Fruit fly (Drosophila melanogaster) whole organism, embryonic: ENCODE results near the gene PolG2.
A peak's percentile ranks its signal among the peaks of the same experiment; 100 is the strongest.

Experiments used
- CG10565 ChIP-seq: fragments of 200-800 bp; sonication (Bioruptor generic); optimal IDR thresholded peaks from 3 replicates; lab custom pipeline; 2016; ENCODE audit warnings: missing biosample characterization, mild to moderate bottlenecking, missing genetic modification characterization
- CG14014 ChIP-seq: fragments of 200-800 bp; sonication (Bioruptor generic); IDR thresholded peaks from 2 replicates; pipeline ENCODE4 v1.3.6; 2022; ENCODE audit warnings: missing biosample characterization, missing genetic modification characterization
- CG14710 ChIP-seq: fragments of 200-800 bp; sonication (Bioruptor generic); optimal IDR thresholded peaks from 3 replicates; lab custom pipeline; 2019; ENCODE audit warnings: missing biosample characterization, mild to moderate bottlenecking, missing genetic modification characterization, moderate library complexity
- CG1603 ChIP-seq: fragments of 200-800 bp; sonication (Bioruptor generic); optimal IDR thresholded peaks from 2 replicates; lab custom pipeline; 2019; ENCODE audit warnings: missing biosample characterization, mild to moderate bottlenecking, missing genetic modification characterization, moderate library complexity
- CG18476 ChIP-seq: fragments of 200-800 bp; sonication (Bioruptor generic); optimal IDR thresholded peaks from 2 replicates; lab custom pipeline; 2016; ENCODE audit warnings: missing biosample characterization, mild to moderate bottlenecking, missing genetic modification characterization
- CG2120 ChIP-seq: fragments of 200-800 bp; sonication (Bioruptor generic); optimal IDR thresholded peaks from 3 replicates; lab custom pipeline; 2016; ENCODE audit warnings: missing biosample characterization, missing genetic modification characterization
- CG2199 ChIP-seq: fragments of 200-800 bp; sonication (Bioruptor generic); IDR thresholded peaks from 3 replicates; pipeline ENCODE4 v1.3.6; 2022; ENCODE audit warnings: missing biosample characterization, missing genetic modification characterization
- CG2875 ChIP-seq: fragments of 200-800 bp; sonication (Bioruptor generic); optimal IDR thresholded peaks from 2 replicates; lab custom pipeline; 2017; ENCODE audit warnings: missing biosample characterization, mild to moderate bottlenecking, missing genetic modification characterization, missing genetic modification reagents
- CG30431 ChIP-seq: fragments of 200-800 bp; sonication (Bioruptor generic); optimal IDR thresholded peaks from 2 replicates; lab custom pipeline; 2017; ENCODE audit warnings: missing biosample characterization, missing genetic modification characterization
- CG3407 ChIP-seq: fragments of 200-800 bp; sonication (Bioruptor generic); optimal IDR thresholded peaks from 2 replicates; lab custom pipeline; 2018; ENCODE audit warnings: missing biosample characterization, mild to moderate bottlenecking, missing genetic modification characterization
- CG34224 ChIP-seq: fragments of 200-800 bp; sonication (Bioruptor generic); IDR thresholded peaks from 3 replicates; pipeline ENCODE4 v1.3.6; 2022; ENCODE audit warnings: missing biosample characterization, missing genetic modification characterization; ENCODE audit not compliant: partially characterized antibody
- CG42726 ChIP-seq: fragments of 200-800 bp; sonication (Bioruptor generic); IDR thresholded peaks from 2 replicates; pipeline ENCODE4 v1.3.6; 2022; ENCODE audit warnings: missing biosample characterization, missing genetic modification characterization; ENCODE audit not compliant: partially characterized antibody
- CG4424 ChIP-seq: fragments of 200-800 bp; sonication (Bioruptor generic); optimal IDR thresholded peaks from 3 replicates; lab custom pipeline; 2016; ENCODE audit warnings: missing biosample characterization, missing genetic modification characterization
- CG4617 ChIP-seq: fragments of 200-800 bp; sonication (Bioruptor generic); optimal IDR thresholded peaks from 3 replicates; lab custom pipeline; 2016; ENCODE audit warnings: missing biosample characterization, missing genetic modification characterization, borderline replicate concordance
- CG8924 ChIP-seq: fragments of 200-800 bp; optimal IDR thresholded peaks from 3 replicates; lab custom pipeline; 2019; ENCODE audit warnings: missing biosample characterization, mild to moderate bottlenecking, missing genetic modification characterization, moderate library complexity
- CG9215 ChIP-seq: fragments of 200-800 bp; sonication (Bioruptor generic); IDR thresholded peaks from 2 replicates; pipeline ENCODE4 v1.3.6; 2022; ENCODE audit warnings: missing biosample characterization, missing genetic modification characterization
- CkIIα-i1 ChIP-seq: fragments of 200-800 bp; sonication (Bioruptor generic); IDR thresholded peaks from 2 replicates; pipeline ENCODE4 v1.3.6; 2022; ENCODE audit warnings: missing biosample characterization, missing genetic modification characterization
- Dip2 ChIP-seq: fragments of 200-800 bp; sonication (Bioruptor generic); IDR thresholded peaks from 2 replicates; pipeline ENCODE4 v1.3.6; 2022; ENCODE audit warnings: missing biosample characterization, missing genetic modification characterization
- Dip3 ChIP-seq: fragments of 200-800 bp; sonication (Bioruptor generic); optimal IDR thresholded peaks from 3 replicates; lab custom pipeline; 2016; ENCODE audit warnings: missing biosample characterization, missing genetic modification characterization
- Doc3 ChIP-seq: fragments of 200-800 bp; sonication (Bioruptor generic); IDR thresholded peaks from 3 replicates; pipeline ENCODE4 v1.3.6; 2022; ENCODE audit warnings: missing biosample characterization, missing genetic modification characterization; ENCODE audit not compliant: partially characterized antibody
- HHEX ChIP-seq: fragments of 200-800 bp; sonication (Bioruptor generic); optimal IDR thresholded peaks from 3 replicates; lab custom pipeline; 2017; ENCODE audit warnings: missing biosample characterization, mild to moderate bottlenecking, missing genetic modification characterization, missing genetic modification reagents
- HLHmδ ChIP-seq: fragments of 200-800 bp; sonication (Bioruptor generic); optimal IDR thresholded peaks from 2 replicates; lab custom pipeline; 2018; ENCODE audit warnings: missing biosample characterization, mild to moderate bottlenecking, missing genetic modification characterization, moderate library complexity
- HmgZ ChIP-seq: fragments of 200-800 bp; sonication (Bioruptor generic); optimal IDR thresholded peaks from 2 replicates; lab custom pipeline; 2018; ENCODE audit warnings: missing biosample characterization, mild to moderate bottlenecking, missing genetic modification characterization
- Myb ChIP-seq: fragments of 200-800 bp; sonication (Bioruptor generic); optimal IDR thresholded peaks from 2 replicates; lab custom pipeline; 2016; ENCODE audit warnings: missing biosample characterization, missing genetic modification characterization
- Rfx ChIP-seq: fragments of 200-800 bp; sonication (Bioruptor generic); IDR thresholded peaks from 2 replicates; pipeline ENCODE4 v1.3.6; 2022; ENCODE audit warnings: missing biosample characterization, missing genetic modification characterization
- Scr ChIP-seq: fragments of 200-800 bp; sonication (Bioruptor generic); IDR thresholded peaks from 2 replicates; pipeline ENCODE4 v1.3.6; 2022; ENCODE audit warnings: missing biosample characterization, missing genetic modification characterization; ENCODE audit not compliant: partially characterized antibody
- amos ChIP-seq: fragments of 200-800 bp; sonication (Bioruptor generic); IDR thresholded peaks from 2 replicates; pipeline ENCODE4 v1.3.6; 2022; ENCODE audit warnings: missing biosample characterization, missing genetic modification characterization; ENCODE audit not compliant: partially characterized antibody
- chinmo ChIP-seq: fragments of 200-800 bp; sonication (Bioruptor generic); IDR thresholded peaks from 4 replicates; pipeline ENCODE4 v1.3.6; 2022; ENCODE audit warnings: missing biosample characterization, missing genetic modification characterization; ENCODE audit not compliant: partially characterized antibody
- chm ChIP-seq: fragments of 200-800 bp; sonication (Bioruptor generic); IDR thresholded peaks from 2 replicates; pipeline ENCODE4 v1.3.6; 2022; ENCODE audit warnings: missing biosample characterization, missing genetic modification characterization
- corto ChIP-seq: fragments of 200-800 bp; sonication (Bioruptor generic); optimal IDR thresholded peaks from 2 replicates; lab custom pipeline; 2016; ENCODE audit warnings: missing biosample characterization, mild to moderate bottlenecking, missing genetic modification characterization, moderate library complexity
- croc ChIP-seq: fragments of 200-800 bp; sonication (Bioruptor generic); conservative IDR thresholded peaks from 3 replicates; pipeline ENCODE4 v1.3.6; 2022; ENCODE audit warnings: missing biosample characterization, missing genetic modification characterization
- da ChIP-seq: fragments of 200-800 bp; sonication (Bioruptor generic); optimal IDR thresholded peaks from 2 replicates; lab custom pipeline; 2016; ENCODE audit warnings: missing biosample characterization, missing genetic modification characterization
- dmrt11E ChIP-seq: fragments of 200-800 bp; sonication (Bioruptor generic); optimal IDR thresholded peaks from 3 replicates; lab custom pipeline; 2018; ENCODE audit warnings: missing biosample characterization, mild to moderate bottlenecking, missing genetic modification characterization, moderate library complexity
- gfzf ChIP-seq: fragments of 200-800 bp; sonication (Bioruptor generic); optimal IDR thresholded peaks from 2 replicates; lab custom pipeline; 2016; ENCODE audit warnings: missing biosample characterization, mild to moderate bottlenecking, missing genetic modification characterization, moderate library complexity
- gsb ChIP-seq: fragments of 200-800 bp; sonication (Bioruptor generic); IDR thresholded peaks from 2 replicates; pipeline ENCODE4 v1.3.6; 2022; ENCODE audit warnings: missing biosample characterization, missing genetic modification characterization
- jing ChIP-seq: fragments of 200-800 bp; sonication (Bioruptor generic); optimal IDR thresholded peaks from 2 replicates; lab custom pipeline; 2018; ENCODE audit warnings: missing biosample characterization, mild to moderate bottlenecking, missing genetic modification characterization
- lbe ChIP-seq: fragments of 200-800 bp; sonication (Bioruptor generic); optimal IDR thresholded peaks from 2 replicates; lab custom pipeline; 2016; ENCODE audit warnings: missing biosample characterization, mild to moderate bottlenecking, missing genetic modification characterization
- nau ChIP-seq: fragments of 200-800 bp; sonication (Bioruptor generic); optimal IDR thresholded peaks from 3 replicates; lab custom pipeline; 2017; ENCODE audit warnings: missing biosample characterization, mild to moderate bottlenecking, missing genetic modification characterization, missing genetic modification reagents
- nom ChIP-seq: fragments of 200-800 bp; sonication (Bioruptor generic); optimal IDR thresholded peaks from 2 replicates; lab custom pipeline; 2017; ENCODE audit warnings: missing biosample characterization, missing genetic modification characterization, mild to moderate bottlenecking, moderate library complexity, missing genetic modification reagents
- pho ChIP-seq: fragments of 200-800 bp; sonication (Bioruptor generic); optimal IDR thresholded peaks from 2 replicates; lab custom pipeline; 2016; ENCODE audit warnings: missing biosample characterization, missing genetic modification characterization
- ranshi ChIP-seq: fragments of 200-800 bp; sonication (Bioruptor generic); IDR thresholded peaks from 2 replicates; pipeline ENCODE4 v1.3.6; 2022; ENCODE audit warnings: missing biosample characterization, missing genetic modification characterization
- salm ChIP-seq: fragments of 200-800 bp; sonication (Bioruptor generic); optimal IDR thresholded peaks from 2 replicates; lab custom pipeline; 2018; ENCODE audit warnings: missing biosample characterization, mild to moderate bottlenecking, missing genetic modification characterization
- sob ChIP-seq: fragments of 200-800 bp; sonication (Bioruptor generic); IDR thresholded peaks from 2 replicates; pipeline ENCODE4 v1.3.6; 2022; ENCODE audit warnings: missing biosample characterization, missing genetic modification characterization
- stc ChIP-seq: fragments of 200-800 bp; sonication (Bioruptor generic); IDR thresholded peaks from 2 replicates; pipeline ENCODE4 v1.3.6; 2022; ENCODE audit warnings: missing biosample characterization, missing genetic modification characterization
- stwl ChIP-seq: fragments of 200-800 bp; sonication (Bioruptor generic); optimal IDR thresholded peaks from 3 replicates; lab custom pipeline; 2018; ENCODE audit warnings: missing biosample characterization, mild to moderate bottlenecking, missing genetic modification characterization, moderate library complexity
- tll ChIP-seq, 2 experiments: fragments of 200-800 bp in 1 of 2; fragments of >200 bp in 1 of 2; sonication (Bioruptor generic) in 1 of 2; optimal IDR thresholded peaks; 2 replicates each; lab custom pipeline; 2017 to 2019; ENCODE audit warnings: missing biosample characterization in 2 of 2, missing genetic modification characterization in 2 of 2, mild to moderate bottlenecking in 1 of 2, moderate library complexity in 1 of 2
- usp ChIP-seq: fragments of >200 bp; optimal IDR thresholded peaks from 2 replicates; lab custom pipeline; 2017; ENCODE audit warnings: missing biosample characterization, missing genetic modification characterization

PolG2 gene

DNA sequence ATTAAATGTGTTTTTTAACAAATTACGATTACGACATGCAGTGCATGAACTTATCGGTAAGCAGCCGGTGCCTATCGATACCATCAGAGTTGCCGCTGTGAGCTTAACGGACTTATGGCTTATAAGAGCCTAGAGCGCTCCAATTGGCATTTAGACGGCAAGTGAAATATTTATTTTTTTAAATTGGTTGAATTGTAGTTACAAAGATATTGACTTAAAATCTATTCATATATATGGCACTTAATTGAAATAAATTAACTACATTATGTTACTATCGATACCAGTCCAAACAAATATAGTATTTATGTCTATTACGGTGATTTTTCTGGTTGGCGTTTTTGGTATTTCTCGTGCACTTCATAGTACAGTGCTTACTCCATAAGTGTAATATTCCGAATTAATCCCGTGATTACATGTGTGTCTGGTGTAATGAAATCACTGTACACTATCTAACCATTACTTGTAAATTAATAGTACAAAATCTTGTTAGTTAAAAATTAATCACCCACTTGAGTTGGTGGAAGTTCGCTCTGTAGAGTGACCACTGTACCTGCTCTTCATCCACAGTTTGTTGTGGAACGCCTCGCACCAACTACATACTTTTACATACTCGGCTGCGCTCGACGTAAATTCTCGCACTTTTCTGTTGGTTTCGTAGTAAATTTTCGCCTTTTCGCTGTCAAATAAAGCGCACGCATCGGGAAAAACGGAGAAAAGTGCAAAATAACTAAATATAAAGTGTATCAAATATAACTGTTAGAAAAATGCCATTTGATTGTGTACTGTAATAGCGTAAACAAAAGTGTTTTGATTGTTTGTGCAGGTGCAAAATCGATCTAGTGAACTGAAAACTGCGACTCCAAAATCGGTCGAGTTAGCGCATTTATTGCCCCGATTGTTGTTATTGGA lies 2.4 kb upstream of the PolG2 start, which contains the start of the genes mRpS23 and CenG1A (continued):
- TF ChIP-seq stc (GFP tag; lab: Robert Waterston, UW) (peak; percentile 100), nau (GFP tag; lab: Kevin White, UChicago) (peak; percentile 100), Scr (GFP tag; lab: Robert Waterston, UW) (peak; percentile 89), CG14014 (GFP tag; lab: Robert Waterston, UW) (peak; percentile 100), CG1603 (tag; lab: Kevin White, UChicago) (peak; percentile 99), amos (GFP tag; lab: Robert Waterston, UW) (peak; percentile 64; the same call in 1 of the 2 replicates), chinmo (0 out of 4 replicates have a peak, but pooled peaks have one; percentile 36), Doc3 (GFP tag; lab: Robert Waterston, UW) (peak; percentile 84), CG8924 (tag; lab: Kevin White, UChicago) (peak; percentile 100), CG2199 (GFP tag; lab: Robert Waterston, UW) (peak; percentile 100), CG4617 (peak; percentile 100), CG34224 (GFP tag; lab: Robert Waterston, UW) (peak; percentile 81), tll (GFP tag; optimal IDR thresholded peaks at IDR 0.05; lab: Kevin White, UChicago) (peak; percentile 53 to 80), stwl (tag; lab: Kevin White, UChicago) (peak; percentile 94), CG18476 (GFP tag; lab: Kevin White, UChicago) (peak; percentile 99), Myb (GFP tag; lab: Kevin White, UChicago) (peak; percentile 96), jing (GFP tag; lab: Kevin White, UChicago) (peak; percentile 100), gfzf (peak; percentile 84), chm (GFP tag; lab: Robert Waterston, UW) (peak; percentile 100), corto (GFP tag; lab: Kevin White, UChicago) (no peak), CG2875 (peak; percentile 100), sob (GFP tag; lab: Robert Waterston, UW) (peak; percentile 100), croc (GFP tag; lab: Robert Waterston, UW) (peak; percentile 100), pho (GFP tag; lab: Kevin White, UChicago) (peak; percentile 100), CG2120 (peak; percentile 100), lbe (GFP tag; lab: Kevin White, UChicago) (peak; percentile 99), CG10565 (GFP tag; lab: Kevin White, UChicago) (peak; percentile 99), CG4424 (peak; percentile 100), CG30431 (GFP tag; lab: Kevin White, UChicago) (peak; percentile 99), CG9215 (GFP tag; lab: Robert Waterston, UW) (peak; percentile 99), HmgZ (tag; lab: Kevin White, UChicago) (peak; percentile 100), da (peak; percentile 99), HLHmδ (GFP tag; lab: Kevin White, UChicago) (peak; percentile 86), gsb (GFP tag; lab: Robert Waterston, UW) (peak; percentile 100), Rfx (GFP tag; lab: Robert Waterston, UW) (peak; percentile 100), CkIIα-i1 (GFP tag; lab: Robert Waterston, UW) (peak; percentile 99), Dip3 (GFP tag; lab: Kevin White, UChicago) (peak; percentile 100), ranshi (peak; percentile 100), dmrt11E (tag; lab: Kevin White, UChicago) (peak; percentile 99), CG42726 (GFP tag; lab: Robert Waterston, UW) (peak; percentile 64), CG14710 (tag; lab: Kevin White, UChicago) (peak; percentile 98), Dip2 (GFP tag; lab: Robert Waterston, UW) (peak; percentile 85), CG3407 (GFP tag; lab: Kevin White, UChicago) (peak; percentile 99), salm (peak; percentile 100), usp (no peak), nom (GFP tag; lab: Kevin White, UChicago) (peak; percentile 99), HHEX (GFP tag; lab: Kevin White, UChicago) (peak; percentile 100)
